Fruit fly (Drosophila melanogaster) whole organism, prepupa: Measurements from ENCODE around the gene PIG-L.

Source experiments
- Blimp-1 ChIP-seq: fragments of 200-800 bp; sonication (Bioruptor generic); optimal IDR thresholded peaks from 3 replicates; lab custom pipeline; 2017; ENCODE audit warnings: missing biosample characterization, missing genetic modification characterization, mild to moderate bottlenecking, moderate library complexity, missing genetic modification reagents
- CG10631 ChIP-seq: fragments of 200-800 bp; sonication (Bioruptor generic); optimal IDR thresholded peaks from 2 replicates; lab custom pipeline; 2016; ENCODE audit warnings: missing biosample characterization, missing genetic modification characterization
- CG10669 ChIP-seq: fragments of 200-800 bp; sonication (Bioruptor generic); optimal IDR thresholded peaks from 3 replicates; lab custom pipeline; 2018; ENCODE audit warnings: missing biosample characterization, mild to moderate bottlenecking, missing genetic modification characterization, moderate library complexity
- CG11294 ChIP-seq: fragments of 200-800 bp; sonication (Bioruptor generic); IDR thresholded peaks from 2 replicates; pipeline ENCODE4 v1.3.6; 2022; ENCODE audit warnings: missing biosample characterization, missing genetic modification characterization
- CG11902 ChIP-seq: fragments of 200-800 bp; sonication (Bioruptor generic); optimal IDR thresholded peaks from 3 replicates; lab custom pipeline; 2016; ENCODE audit warnings: missing biosample characterization, missing genetic modification characterization
- CG15336 ChIP-seq: fragments of 200-800 bp; sonication (Bioruptor generic); IDR thresholded peaks from 2 replicates; pipeline ENCODE4 v1.3.6; 2022; ENCODE audit warnings: missing biosample characterization, missing genetic modification characterization
- CG1621 ChIP-seq: fragments of 200-800 bp; sonication (Bioruptor generic); optimal IDR thresholded peaks from 3 replicates; lab custom pipeline; 2018; ENCODE audit warnings: missing biosample characterization, mild to moderate bottlenecking, missing genetic modification characterization
- CG16779 ChIP-seq: fragments of 200-800 bp; sonication (Bioruptor generic); optimal IDR thresholded peaks from 3 replicates; lab custom pipeline; 2017; ENCODE audit warnings: missing biosample characterization, mild to moderate bottlenecking, missing genetic modification characterization
- CG3032 ChIP-seq: fragments of 200-800 bp; optimal IDR thresholded peaks from 2 replicates; lab custom pipeline; 2019; ENCODE audit warnings: missing biosample characterization, mild to moderate bottlenecking, missing genetic modification characterization, moderate library complexity
- CG31627 ChIP-seq: fragments of 200-800 bp; sonication (Bioruptor generic); optimal IDR thresholded peaks from 3 replicates; lab custom pipeline; 2016; ENCODE audit warnings: missing biosample characterization, missing genetic modification characterization
- CG32006 ChIP-seq: fragments of 200-800 bp; sonication (Bioruptor generic); optimal IDR thresholded peaks from 3 replicates; lab custom pipeline; 2017; ENCODE audit warnings: missing biosample characterization, mild to moderate bottlenecking, missing genetic modification characterization
- CG4318 ChIP-seq: fragments of 200-800 bp; sonication (Bioruptor generic); optimal IDR thresholded peaks from 3 replicates; lab custom pipeline; 2017; ENCODE audit warnings: missing biosample characterization, mild to moderate bottlenecking, missing genetic modification characterization
- CG6276 ChIP-seq: fragments of 200-800 bp; sonication (Bioruptor generic); optimal IDR thresholded peaks from 2 replicates; lab custom pipeline; 2017; ENCODE audit warnings: missing biosample characterization, mild to moderate bottlenecking, missing genetic modification characterization
- CG6792 ChIP-seq: fragments of 200-800 bp; sonication (Bioruptor generic); optimal IDR thresholded peaks from 3 replicates; lab custom pipeline; 2016; ENCODE audit warnings: missing biosample characterization, missing genetic modification characterization
- CG6808 ChIP-seq: fragments of 200-800 bp; sonication (Bioruptor generic); optimal IDR thresholded peaks from 3 replicates; lab custom pipeline; 2017; ENCODE audit warnings: missing biosample characterization, missing genetic modification characterization, mild to moderate bottlenecking, moderate library complexity, missing genetic modification reagents
- CG6854 ChIP-seq: fragments of 200-800 bp; sonication (Bioruptor generic); optimal IDR thresholded peaks from 2 replicates; lab custom pipeline; 2017; ENCODE audit warnings: missing biosample characterization, mild to moderate bottlenecking, missing genetic modification characterization
- CG7368 ChIP-seq: fragments of 200-800 bp; sonication (Bioruptor generic); optimal IDR thresholded peaks from 3 replicates; lab custom pipeline; 2016; ENCODE audit warnings: missing biosample characterization, missing genetic modification characterization
- CG8119 ChIP-seq: fragments of 200-800 bp; sonication (Bioruptor generic); IDR thresholded peaks from 3 replicates; pipeline ENCODE4 v1.3.6; 2022; ENCODE audit warnings: missing biosample characterization, missing genetic modification characterization
- CG8319 ChIP-seq: fragments of 200-800 bp; sonication (Bioruptor generic); optimal IDR thresholded peaks from 3 replicates; lab custom pipeline; 2016; ENCODE audit warnings: missing biosample characterization, missing genetic modification characterization
- CG8632 ChIP-seq: fragments of 200-800 bp; sonication (Bioruptor generic); optimal IDR thresholded peaks from 3 replicates; lab custom pipeline; 2016; ENCODE audit warnings: missing biosample characterization, missing genetic modification characterization
- Eip75B ChIP-seq: fragments of 200-800 bp; sonication (Bioruptor generic); optimal IDR thresholded peaks from 3 replicates; lab custom pipeline; 2016; ENCODE audit warnings: missing biosample characterization, missing genetic modification characterization
- Eip93F ChIP-seq: fragments of 200-800 bp; sonication (Bioruptor generic); optimal IDR thresholded peaks from 2 replicates; lab custom pipeline; 2016; ENCODE audit warnings: missing biosample characterization, mild to moderate bottlenecking, missing genetic modification characterization
- Ets21C ChIP-seq: fragments of 200-800 bp; sonication (Bioruptor generic); optimal IDR thresholded peaks from 3 replicates; lab custom pipeline; 2016; ENCODE audit warnings: missing biosample characterization, missing genetic modification characterization
- Ets96B ChIP-seq: fragments of 200-800 bp; optimal IDR thresholded peaks from 2 replicates; lab custom pipeline; 2019; ENCODE audit warnings: missing biosample characterization, mild to moderate bottlenecking, missing genetic modification characterization, moderate library complexity
- Gug ChIP-seq: fragments of 200-800 bp; sonication (Bioruptor generic); IDR thresholded peaks from 2 replicates; pipeline ENCODE4 v1.3.6; 2022; ENCODE audit warnings: missing biosample characterization, missing genetic modification characterization
- Hr38 ChIP-seq: sonication (Bioruptor generic); optimal IDR thresholded peaks from 2 replicates; lab custom pipeline; 2016; ENCODE audit warnings: missing biosample characterization, missing genetic modification characterization
- Hr39 ChIP-seq: fragments of 200-800 bp; sonication (Bioruptor generic); optimal IDR thresholded peaks from 2 replicates; lab custom pipeline; 2016; ENCODE audit warnings: missing biosample characterization, missing genetic modification characterization
- Met ChIP-seq: fragments of 200-800 bp; sonication (Bioruptor generic); optimal IDR thresholded peaks from 3 replicates; lab custom pipeline; 2016; ENCODE audit warnings: missing biosample characterization, missing genetic modification characterization
- OdsH ChIP-seq: fragments of 200-800 bp; sonication (Bioruptor generic); optimal IDR thresholded peaks from 3 replicates; lab custom pipeline; 2016; ENCODE audit warnings: missing biosample characterization, missing genetic modification characterization
- Smox ChIP-seq: fragments of 200-800 bp; sonication (Bioruptor generic); optimal IDR thresholded peaks from 3 replicates; lab custom pipeline; 2016; ENCODE audit warnings: missing biosample characterization, missing genetic modification characterization
- Sox102F ChIP-seq: fragments of 200-800 bp; sonication (Bioruptor generic); optimal IDR thresholded peaks from 2 replicates; lab custom pipeline; 2016; ENCODE audit warnings: missing biosample characterization, mild to moderate bottlenecking, missing genetic modification characterization
- Sox14 ChIP-seq: fragments of 200-800 bp; sonication (Bioruptor generic); optimal IDR thresholded peaks from 3 replicates; lab custom pipeline; 2016; ENCODE audit warnings: missing biosample characterization, missing genetic modification characterization
- Sox15 ChIP-seq: fragments of 200-800 bp; sonication (Bioruptor generic); optimal IDR thresholded peaks from 3 replicates; lab custom pipeline; 2016; ENCODE audit warnings: missing biosample characterization, missing genetic modification characterization
- achi ChIP-seq: fragments of 200-800 bp; sonication (Bioruptor generic); optimal IDR thresholded peaks from 3 replicates; lab custom pipeline; 2016; ENCODE audit warnings: missing biosample characterization, missing genetic modification characterization
- cyc ChIP-seq: fragments of 200-800 bp; sonication (Bioruptor generic); optimal IDR thresholded peaks from 3 replicates; lab custom pipeline; 2016; ENCODE audit warnings: missing biosample characterization, missing genetic modification characterization
- dac ChIP-seq: fragments of 200-800 bp; sonication (Bioruptor generic); optimal IDR thresholded peaks from 2 replicates; lab custom pipeline; 2017; ENCODE audit warnings: missing biosample characterization, mild to moderate bottlenecking, missing genetic modification characterization
- dsx ChIP-seq: fragments of 200-800 bp; optimal IDR thresholded peaks from 3 replicates; lab custom pipeline; 2019; ENCODE audit warnings: missing biosample characterization, mild to moderate bottlenecking, missing genetic modification characterization, moderate library complexity; ENCODE audit not compliant: poor library complexity, severe bottlenecking
- eg ChIP-seq: fragments of 200-800 bp; sonication (Bioruptor generic); IDR thresholded peaks from 3 replicates; pipeline ENCODE4 v1.3.6; 2022; ENCODE audit warnings: missing biosample characterization, missing genetic modification characterization
- esn ChIP-seq: fragments of 200-800 bp; sonication (Bioruptor generic); optimal IDR thresholded peaks from 2 replicates; lab custom pipeline; 2016; ENCODE audit warnings: missing biosample characterization, mild to moderate bottlenecking, missing genetic modification characterization, moderate library complexity
- fd59A ChIP-seq: fragments of 200-800 bp; sonication (Bioruptor generic); optimal IDR thresholded peaks from 2 replicates; lab custom pipeline; 2017; ENCODE audit warnings: missing biosample characterization, mild to moderate bottlenecking, missing genetic modification characterization, missing genetic modification reagents
- lz ChIP-seq: fragments of 200-800 bp; sonication (Bioruptor generic); optimal IDR thresholded peaks from 3 replicates; lab custom pipeline; 2016; ENCODE audit warnings: missing biosample characterization, missing genetic modification characterization
- salr ChIP-seq, 2 experiments: fragments of 200-800 bp; sonication (Bioruptor generic); optimal IDR thresholded peaks; 3 replicates each; lab custom pipeline; 2016 to 2018; ENCODE audit warnings: missing biosample characterization in 2 of 2, missing genetic modification characterization in 2 of 2, mild to moderate bottlenecking in 1 of 2
- spab ChIP-seq: fragments of 200-800 bp; sonication (Bioruptor generic); optimal IDR thresholded peaks from 2 replicates; lab custom pipeline; 2017; ENCODE audit warnings: missing biosample characterization, mild to moderate bottlenecking, missing genetic modification characterization, missing genetic modification reagents
- ss ChIP-seq, 2 experiments: fragments of 200-800 bp; sonication (Bioruptor generic); optimal IDR thresholded peaks; 2 replicates in 1 of 2; 3 replicates in 1 of 2; lab custom pipeline; 2017 to 2018; ENCODE audit warnings: mild to moderate bottlenecking in 2 of 2, missing biosample characterization in 2 of 2, missing genetic modification characterization in 2 of 2, moderate library complexity in 1 of 2
- svp ChIP-seq: fragments of 200-800 bp; sonication (Bioruptor generic); peaks from one replicate; lab custom pipeline; 2016; ENCODE audit warnings: missing biosample characterization, missing genetic modification characterization
- topi ChIP-seq: fragments of 200-800 bp; sonication (Bioruptor generic); optimal IDR thresholded peaks from 3 replicates; lab custom pipeline; 2016; ENCODE audit warnings: missing biosample characterization, missing genetic modification characterization

Gene PIG-L

DNA sequence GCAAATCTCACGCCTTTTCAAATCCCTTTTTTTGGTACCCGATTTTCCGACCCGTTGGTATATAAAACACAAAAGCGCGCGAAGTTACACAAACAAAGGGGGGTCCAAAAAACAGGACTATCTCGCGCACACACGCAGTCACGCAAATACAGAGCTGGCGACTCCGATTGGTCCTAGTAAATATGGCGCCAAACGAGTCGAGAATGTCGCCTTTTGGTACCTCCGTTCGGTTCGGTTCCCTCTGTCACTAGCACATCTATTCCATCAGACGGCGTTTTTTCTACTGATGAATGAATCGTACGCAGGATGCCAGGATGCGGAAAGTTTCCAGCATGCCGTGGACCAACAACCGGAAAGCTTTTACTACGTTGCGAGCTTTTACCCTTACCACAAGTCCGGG, 34.7 kb upstream of the PIG-L start, which contains the start of gene CG17193:
TSS of gene CG17193 (minus strand) at position 289 of the 400 bp plus-strand sequence.
- TF ChIP-seq Ets96B (tag; lab: Kevin White, UChicago) (no peak), CG10631 (GFP tag; lab: Kevin White, UChicago) (no peak), topi (GFP tag; lab: Kevin White, UChicago) (no peak), spab (GFP tag; lab: Kevin White, UChicago) (no peak), CG10669 (GFP tag; lab: Kevin White, UChicago) (no peak), CG6854 (no peak)

DNA sequence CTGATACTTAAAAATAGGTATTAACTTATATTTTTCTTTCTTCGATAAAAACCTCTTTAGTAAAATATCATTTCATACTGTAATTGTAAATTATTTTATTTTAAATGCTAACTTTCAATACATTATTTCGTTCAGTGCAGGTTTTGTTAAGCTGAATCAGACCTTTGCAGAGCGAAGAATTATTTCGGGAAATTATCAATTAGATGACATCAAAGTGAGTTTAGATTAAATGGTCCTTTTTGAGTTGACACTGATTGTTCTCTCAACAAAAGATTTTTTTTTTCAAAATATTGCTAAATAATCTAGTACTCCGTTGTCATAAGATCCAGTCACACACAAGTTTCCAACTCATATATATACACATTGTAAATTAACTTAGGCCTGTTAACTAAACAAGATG, 21.3 kb upstream of the PIG-L start, which contains the start of the genes CG33934 and Indy-2:
TSS of gene CG33934 (plus strand) at position 301 of the 400 bp plus-strand sequence.
TSS of gene Indy-2 (plus strand) at position 301 of the 400 bp plus-strand sequence.
- TF ChIP-seq CG32006 (GFP tag; lab: Kevin White, UChicago) (no peak), CG8632 (no peak), ss (GFP tag; optimal IDR thresholded peaks at IDR 0.05; lab: Kevin White, UChicago) (no peak)

dm6 chr3R:20035887-20036286, 14.7 kb upstream of the PIG-L start, which contains the start of gene Regnase-1:
Gene Regnase-1 (minus strand): TSS chr3R:20036056.
- TF ChIP-seq CG3032: peak; percentile 76
- peak; percentile 89 for TF ChIP-seq Met (GFP tag; lab: Kevin White, UChicago)
- peak; percentile 80 for TF ChIP-seq CG8319 (GFP tag; lab: Kevin White, UChicago)
- TF ChIP-seq spab (GFP tag; lab: Kevin White, UChicago): peak; percentile 64
- no peak for TF ChIP-seq CG8119 (GFP tag; lab: Robert Waterston, UW)
- TF ChIP-seq cyc (GFP tag; lab: Kevin White, UChicago): peak; percentile 77
- peak; percentile 81 for TF ChIP-seq CG10669 (GFP tag; lab: Kevin White, UChicago)
- TF ChIP-seq dac (GFP tag; lab: Kevin White, UChicago): peak; percentile 51
- TF ChIP-seq dsx (GFP tag; lab: Kevin White, UChicago): peak; percentile 73
- TF ChIP-seq Sox15: peak; percentile 35
- peak; percentile 76 for TF ChIP-seq achi
- no peak for TF ChIP-seq Sox102F (GFP tag; lab: Kevin White, UChicago)
- peak; percentile 25 to 82 for TF ChIP-seq salr (GFP tag; optimal IDR thresholded peaks at IDR 0.05; lab: Kevin White, UChicago)
- TF ChIP-seq OdsH: peak; percentile 83
- TF ChIP-seq CG1621 (tag; lab: Kevin White, UChicago): peak; percentile 81
- peak; percentile 83 for TF ChIP-seq topi (GFP tag; lab: Kevin White, UChicago)
- TF ChIP-seq CG6854: peak; percentile 96
- peak; percentile 69 for TF ChIP-seq Sox14 (GFP tag; lab: Kevin White, UChicago)
- peak; percentile 90 for TF ChIP-seq esn (GFP tag; lab: Kevin White, UChicago)
- 0 out of 2 replicates have a peak, but pooled peaks have one; percentile 19 for TF ChIP-seq CG11294 (GFP tag; lab: Robert Waterston, UW)
- TF ChIP-seq fd59A (GFP tag; lab: Kevin White, UChicago): peak; percentile 45
- TF ChIP-seq CG11902 (GFP tag; lab: Kevin White, UChicago): peak; percentile 21
- TF ChIP-seq CG4318: no peak
- no peak for TF ChIP-seq Hr38 (GFP tag; lab: Kevin White, UChicago)
- peak; percentile 87 for TF ChIP-seq CG7368
- TF ChIP-seq CG6276: no peak
- no peak for TF ChIP-seq Ets96B (tag; lab: Kevin White, UChicago)
- peak; percentile 77 for TF ChIP-seq Blimp-1
- TF ChIP-seq lz (GFP tag; lab: Kevin White, UChicago): peak; percentile 85
- TF ChIP-seq Smox (GFP tag; lab: Kevin White, UChicago): peak; percentile 77
- peak; percentile 84 for TF ChIP-seq Eip75B (GFP tag; lab: Kevin White, UChicago)
- TF ChIP-seq Gug (GFP tag; lab: Robert Waterston, UW): no peak
- TF ChIP-seq Hr39: peak; percentile 71
- no peak for TF ChIP-seq Eip93F (GFP tag; lab: Kevin White, UChicago)
- no peak for TF ChIP-seq CG16779 (tag; lab: Kevin White, UChicago)
- peak; percentile 74 for TF ChIP-seq CG6808 (GFP tag; lab: Kevin White, UChicago)
- TF ChIP-seq Ets21C (GFP tag; lab: Kevin White, UChicago): peak; percentile 51
- TF ChIP-seq CG6792 (GFP tag; lab: Kevin White, UChicago): peak; percentile 82
- no peak; the same call in 1 of the 2 replicates for TF ChIP-seq CG15336 (GFP tag; lab: Robert Waterston, UW)
- peak; percentile 65 for TF ChIP-seq CG10631 (GFP tag; lab: Kevin White, UChicago)
- TF ChIP-seq CG31627 (GFP tag; lab: Kevin White, UChicago): peak; percentile 78
- TF ChIP-seq eg (GFP tag; lab: Robert Waterston, UW): peak; percentile 88
- TF ChIP-seq svp (GFP tag; lab: Kevin White, UChicago): no peak
